Worm (Caenorhabditis elegans) whole organism, dauer: ENCODE results near the gene C12D12.1.

ENCODE experiments used
- unc-62 ChIP-seq: sonication (generic microtip); optimal IDR thresholded peaks from 2 replicates; lab custom pipeline; 2017; ENCODE audit warnings: missing biosample characterization, missing genetic modification reagents, missing genetic modification characterization

Gene C12D12.1

DNA sequence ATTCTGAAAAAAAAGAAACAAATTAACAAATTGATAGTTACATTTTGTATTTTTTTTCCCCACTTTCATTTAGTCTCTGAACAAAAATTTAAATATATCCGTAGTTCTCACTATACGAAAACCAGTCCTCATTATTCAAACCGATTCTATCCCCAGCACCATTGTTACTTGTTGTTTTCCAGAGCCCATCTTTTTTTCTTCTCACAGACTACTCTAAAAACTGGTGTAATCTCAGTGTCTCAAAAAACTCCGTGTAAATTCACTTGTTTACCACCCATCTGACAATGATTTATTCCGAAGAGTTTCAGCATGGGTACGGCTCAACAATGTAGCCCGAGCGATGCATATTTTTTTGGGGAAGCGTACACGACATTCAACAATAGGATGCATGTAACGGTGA lies 10.1 kb upstream of the C12D12.1 start, which contains the start of gene C12D12.3:
C12D12.3 (plus strand) TSS at position 301 of the 400 bp plus-strand sequence.
- TF ChIP-seq unc-62 (GFP tag; lab: Kevin White, UChicago), result no peak

- TF ChIP-seq unc-62 (GFP tag; lab: Kevin White, UChicago), result no peak
Observed at ce11 chrX:3492431-3492830, 6.6 kb upstream of the C12D12.1 start.

- no peak for TF ChIP-seq unc-62 (GFP tag; lab: Kevin White, UChicago)
Observed at ce11 chrX:3494634-3495033, 4.4 kb upstream of the C12D12.1 start.

DNA sequence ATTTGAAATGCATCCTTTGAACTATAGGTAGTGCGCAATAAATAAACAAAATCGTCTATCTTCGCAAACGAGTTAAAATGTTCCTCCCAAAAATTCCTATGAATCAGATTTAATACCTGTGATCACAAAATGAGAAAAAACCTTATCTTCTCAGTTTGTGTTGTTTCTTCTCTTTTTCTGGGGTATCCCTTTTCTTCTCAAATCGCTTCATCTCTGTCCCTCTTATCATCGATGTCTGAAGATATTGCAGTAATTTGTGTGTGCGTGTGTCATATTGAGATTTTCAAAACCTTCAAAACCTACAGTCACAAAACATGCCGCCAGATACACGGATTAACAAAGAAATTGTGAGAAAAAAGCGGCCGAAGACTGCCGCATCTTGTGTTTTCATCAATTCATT lies 3.3 kb upstream of the C12D12.1 start, which contains the start of gene glt-1:
glt-1 (plus strand) TSS at position 251 of the 400 bp plus-strand sequence.
- TF ChIP-seq unc-62 (GFP tag; lab: Kevin White, UChicago), result no peak

DNA sequence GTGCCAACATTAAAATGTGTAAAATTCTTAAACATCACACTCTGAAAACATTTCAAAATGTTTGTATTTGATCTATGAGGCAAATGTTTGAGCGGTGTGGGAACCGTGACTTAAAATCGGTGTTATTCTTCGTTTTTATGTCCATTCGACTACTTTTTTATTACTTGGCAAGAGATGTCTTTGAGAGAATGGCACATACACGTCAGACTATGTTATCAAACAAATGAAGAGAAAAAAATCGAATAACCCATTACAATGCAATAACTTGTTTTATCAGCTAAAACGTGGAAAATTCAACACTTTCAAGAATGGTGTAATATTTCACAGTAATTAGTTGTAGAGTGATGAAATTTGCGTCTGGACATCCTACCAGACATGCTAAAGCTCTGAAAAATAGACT lies 814 bp downstream of the C12D12.1 start:
- no peak for TF ChIP-seq unc-62 (GFP tag; lab: Kevin White, UChicago)

DNA sequence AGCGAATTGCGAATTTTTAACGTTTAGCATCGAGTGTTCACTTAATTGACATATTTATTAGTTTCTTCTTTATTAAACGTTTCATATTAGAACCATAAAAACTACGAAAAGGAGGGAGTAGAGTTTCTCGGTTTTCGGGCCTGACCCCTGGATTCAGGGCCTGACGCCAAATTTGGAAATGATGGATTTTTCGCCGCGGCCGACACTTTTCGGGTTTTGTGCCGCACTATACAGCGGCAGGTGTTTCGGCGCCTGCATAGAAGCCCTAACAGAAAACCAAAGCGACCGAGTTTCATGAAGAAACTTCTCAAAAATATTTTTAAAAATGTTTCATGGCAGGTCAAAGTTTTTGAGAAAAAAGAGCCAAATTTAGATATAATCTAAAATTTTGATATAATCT lies 1.3 kb downstream of the C12D12.1 start:
- no peak for TF ChIP-seq unc-62 (GFP tag; lab: Kevin White, UChicago)

DNA sequence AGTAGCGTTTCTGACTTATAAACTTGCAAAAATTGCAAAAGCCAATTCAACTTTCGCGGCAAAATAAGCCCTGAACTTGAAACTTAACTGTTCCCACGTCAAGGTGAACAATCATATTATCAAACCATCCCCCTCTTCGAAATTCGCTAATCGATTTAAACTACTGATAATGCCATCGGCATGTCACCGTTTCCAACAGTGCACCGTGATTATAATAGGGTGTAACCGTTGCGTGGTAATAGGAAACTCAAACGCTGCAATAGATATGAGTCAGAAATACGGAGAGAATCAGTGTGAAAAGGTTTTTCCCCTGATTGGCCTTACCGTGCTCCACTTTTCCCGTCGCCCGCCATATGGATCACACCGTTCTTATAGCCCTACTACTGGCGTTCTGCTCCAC lies 1.9 kb downstream of the C12D12.1 start:
- no peak for TF ChIP-seq unc-62 (GFP tag; lab: Kevin White, UChicago)

- TF ChIP-seq unc-62 (GFP tag; lab: Kevin White, UChicago), result no peak
Observed at ce11 chrX:3503025-3503424, 4.0 kb downstream of the C12D12.1 start.

ce11 chrX:3505062-3505461 lies 6.0 kb downstream of the C12D12.1 start:
- no peak for TF ChIP-seq unc-62 (GFP tag; lab: Kevin White, UChicago)

- TF ChIP-seq unc-62 (GFP tag; lab: Kevin White, UChicago), result no peak
Observed at ce11 chrX:3506556-3506955, 7.5 kb downstream of the C12D12.1 start.

ce11 chrX:3507214-3507613 lies 8.2 kb downstream of the C12D12.1 start:
- no peak for TF ChIP-seq unc-62 (GFP tag; lab: Kevin White, UChicago)

DNA sequence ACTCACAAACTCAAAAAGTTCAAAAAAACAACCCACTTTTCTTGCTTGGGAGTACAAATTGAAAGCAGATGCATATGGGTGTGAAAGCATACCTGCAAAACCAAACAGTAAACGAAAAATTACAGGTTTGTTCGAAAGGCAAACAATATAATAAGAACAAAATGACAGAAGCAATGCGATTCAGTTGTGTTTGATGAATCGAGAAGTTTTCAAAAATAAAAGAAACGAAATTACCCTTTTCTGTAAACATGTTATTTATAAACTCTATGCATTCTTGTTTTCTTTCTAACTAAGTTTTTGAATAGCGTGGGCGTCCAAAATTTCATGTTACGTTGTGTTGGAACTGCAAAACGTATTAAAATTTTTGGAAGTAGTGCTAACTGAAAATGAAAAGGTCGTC lies 9.9 kb downstream of the C12D12.1 start, which contains the start of gene sox-4:
sox-4 (minus strand) TSS at position 101 of the 400 bp plus-strand sequence.
- no peak for TF ChIP-seq unc-62 (GFP tag; lab: Kevin White, UChicago)

- no peak for TF ChIP-seq unc-62 (GFP tag; lab: Kevin White, UChicago)
Observed at ce11 chrX:3513715-3514114, 14.7 kb downstream of the C12D12.1 start.

DNA sequence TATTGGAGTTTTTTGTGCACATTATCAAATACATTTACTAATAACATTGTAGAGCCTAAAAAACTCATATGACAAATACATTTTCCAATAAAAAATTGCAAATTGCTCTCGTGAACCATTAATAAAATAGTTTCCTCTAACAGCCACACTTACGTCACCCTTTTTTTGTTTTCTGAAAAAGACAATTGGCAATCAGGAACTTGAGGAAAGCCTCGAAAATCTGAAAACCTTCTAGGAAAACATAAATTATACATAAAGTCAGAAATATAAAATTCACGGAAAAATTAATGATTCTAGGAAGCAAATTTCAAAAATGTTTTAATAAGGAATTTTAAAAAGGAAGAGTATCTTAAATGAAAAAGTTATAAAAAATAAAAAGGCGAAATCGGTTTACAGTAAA lies 18.1 kb downstream of the C12D12.1 start:
- no peak for TF ChIP-seq unc-62 (GFP tag; lab: Kevin White, UChicago)

- TF ChIP-seq unc-62 (GFP tag; lab: Kevin White, UChicago), result no peak
Observed at ce11 chrX:3518494-3518893, 19.4 kb downstream of the C12D12.1 start, which contains the start of gene npr-16. Gene npr-16 (plus strand): TSS chrX:3518794.

- TF ChIP-seq unc-62 (GFP tag; lab: Kevin White, UChicago), result no peak
Observed at ce11 chrX:3526712-3527111, 27.7 kb downstream of the C12D12.1 start.

ce11 chrX:3532919-3533318 lies 33.9 kb downstream of the C12D12.1 start, which contains the start of gene F56B6.6:
Gene F56B6.6 (minus strand): TSS chrX:3533019.
- no peak for TF ChIP-seq unc-62 (GFP tag; lab: Kevin White, UChicago)

DNA sequence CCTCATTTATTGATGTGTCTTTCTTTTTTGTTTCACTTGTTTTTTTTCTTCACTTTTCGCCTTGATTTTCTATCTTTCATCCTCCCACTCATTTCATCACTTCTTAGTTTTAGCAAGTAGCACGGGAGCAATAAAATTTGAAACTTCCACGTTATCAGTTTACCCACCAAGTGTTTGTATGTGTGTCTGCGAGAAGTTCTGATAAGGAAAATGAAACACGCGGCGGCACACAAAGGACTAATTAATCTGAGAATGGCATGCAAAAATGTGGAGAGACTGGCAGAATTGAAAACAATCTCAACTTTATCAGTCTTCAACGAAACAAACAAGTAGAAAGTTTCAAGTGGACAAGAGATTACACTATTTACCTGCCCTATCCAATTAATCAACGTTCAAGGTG lies 35.2 kb downstream of the C12D12.1 start:
- no peak for TF ChIP-seq unc-62 (GFP tag; lab: Kevin White, UChicago)
